Worm (Caenorhabditis elegans) whole organism, midembryonic: Measurements from ENCODE around the gene let-653.

Source experiments
- T22C8.4 ChIP-seq: fragments of 200-800 bp; sonication (Bioruptor generic); IDR thresholded peaks from 2 replicates; pipeline ENCODE4 v1.3.6; 2022; ENCODE audit warnings: missing genetic modification characterization, missing compliant biosample characterization
- cog-1 ChIP-seq: sonication (generic microtip); optimal IDR thresholded peaks from 2 replicates; lab custom pipeline; 2016; ENCODE audit warnings: missing genetic modification characterization, missing compliant biosample characterization
- flt-1 ChIP-seq: fragments of 200-800 bp; sonication (Bioruptor generic); IDR thresholded peaks from 2 replicates; pipeline ENCODE4 v1.3.6; 2022; ENCODE audit warnings: missing genetic modification characterization, missing compliant biosample characterization
- klf-2 ChIP-seq: fragments of 200-800 bp; sonication (Bioruptor generic); conservative IDR thresholded peaks from 2 replicates; pipeline ENCODE4 v1.3.6; 2022; ENCODE audit warnings: missing genetic modification reagents, missing genetic modification characterization, missing compliant biosample characterization
- med-1 ChIP-seq: sonication (generic microtip); optimal IDR thresholded peaks from 2 replicates; lab custom pipeline; 2017; ENCODE audit warnings: missing genetic modification characterization, mild to moderate bottlenecking, missing compliant biosample characterization, antibody characterized with exemption, missing genetic modification reagents; ENCODE audit not compliant: insufficient read depth
- ref-1 ChIP-seq: fragments of 200-800 bp; sonication (Bioruptor generic); conservative IDR thresholded peaks from 2 replicates; pipeline ENCODE4 v1.3.6; 2022; ENCODE audit warnings: missing genetic modification reagents, missing genetic modification characterization, missing compliant biosample characterization
- tab-1 ChIP-seq: fragments of 200-800 bp; sonication (Bioruptor generic); IDR thresholded peaks from 2 replicates; pipeline ENCODE4 v1.3.6; 2022; ENCODE audit warnings: missing genetic modification characterization, missing compliant biosample characterization
- ztf-23 ChIP-seq: fragments of 200-800 bp; sonication (Bioruptor generic); IDR thresholded peaks from 2 replicates; pipeline ENCODE4 v1.3.6; 2022; ENCODE audit warnings: missing genetic modification reagents, missing genetic modification characterization, missing compliant biosample characterization
- ztf-29 ChIP-seq: fragments of 200-800 bp; sonication (Bioruptor generic); IDR thresholded peaks from 2 replicates; pipeline ENCODE4 v1.3.6; 2022; ENCODE audit warnings: missing genetic modification reagents, missing genetic modification characterization, missing compliant biosample characterization

The let-653 gene

DNA sequence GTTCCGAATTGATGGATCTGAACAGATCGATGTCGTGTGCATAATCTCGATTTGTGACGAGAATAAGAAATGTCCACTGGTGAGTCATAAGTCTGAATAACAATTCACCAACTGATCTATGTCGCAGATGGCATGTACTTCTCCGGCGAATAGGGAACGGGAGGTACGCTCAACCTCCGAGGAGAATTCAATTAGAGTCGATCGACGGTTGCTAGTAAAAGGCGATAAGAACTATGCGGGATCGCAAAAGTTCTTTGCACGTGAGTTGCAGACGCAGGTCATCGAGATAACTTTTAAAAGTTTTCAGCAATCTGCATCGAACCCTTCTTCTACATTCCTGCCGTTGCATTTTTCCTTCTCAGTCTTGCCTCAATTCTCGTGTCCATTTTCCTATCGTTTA lies 2.9 kb upstream of the let-653 start:
- TF ChIP-seq T22C8.4 (no peak), ref-1 (GFP tag; lab: Robert Waterston, UW) (no peak)

DNA sequence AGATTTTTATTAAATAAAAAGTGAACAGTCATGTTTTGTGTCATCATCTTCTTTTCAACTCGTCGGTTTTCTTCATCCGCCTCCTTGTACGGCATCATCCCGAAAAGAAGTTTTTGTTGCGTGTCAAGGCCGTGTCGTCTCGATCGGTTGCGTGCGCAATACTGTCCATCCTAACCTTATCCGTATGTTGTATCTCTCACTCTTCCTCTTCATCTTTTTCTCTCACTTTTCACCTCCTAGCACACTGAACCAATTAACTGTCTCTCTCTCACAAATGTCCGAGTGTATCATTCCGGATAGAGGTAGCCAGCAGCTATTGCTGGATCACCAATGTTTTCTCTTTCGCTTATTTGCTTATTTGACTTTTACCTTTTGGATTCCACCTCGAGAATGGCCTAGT lies 1.9 kb upstream of the let-653 start:
- TF ChIP-seq klf-2 (no peak), med-1 (GFP tag; lab: Kevin White, UChicago) (no peak), ref-1 (GFP tag; lab: Robert Waterston, UW) (no peak), ztf-23 (GFP tag; lab: Robert Waterston, UW) (no peak), T22C8.4 (no peak), flt-1 (GFP tag; lab: Robert Waterston, UW) (no peak), ztf-29 (GFP tag; lab: Robert Waterston, UW) (no peak), cog-1 (tag; lab: Kevin White, UChicago) (no peak), tab-1 (GFP tag; lab: Robert Waterston, UW) (no peak)

DNA sequence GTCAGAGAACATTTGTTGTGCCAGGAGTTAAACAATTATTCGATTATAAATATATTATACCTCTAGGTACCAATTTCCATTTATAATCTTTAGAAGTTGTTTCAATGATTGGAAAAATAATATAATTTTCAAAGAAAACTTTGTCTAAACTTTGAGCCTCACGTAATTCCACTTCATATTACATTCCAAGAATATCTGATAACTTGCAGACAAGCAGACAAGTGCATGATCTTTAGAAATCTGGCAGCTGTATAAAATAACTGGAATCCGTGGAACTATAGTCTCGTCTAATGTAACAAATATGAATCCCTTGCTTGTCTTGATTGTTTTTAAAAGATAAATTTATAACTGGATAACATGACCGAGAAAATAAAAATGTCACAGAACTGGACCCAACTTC lies 7.1 kb downstream of the let-653 start:
- TF ChIP-seq flt-1 (GFP tag; lab: Robert Waterston, UW) (no peak), ref-1 (GFP tag; lab: Robert Waterston, UW) (no peak), tab-1 (GFP tag; lab: Robert Waterston, UW) (no peak), T22C8.4 (no peak), klf-2 (no peak), med-1 (GFP tag; lab: Kevin White, UChicago) (no peak), ztf-29 (GFP tag; lab: Robert Waterston, UW) (no peak), ztf-23 (GFP tag; lab: Robert Waterston, UW) (no peak), cog-1 (tag; lab: Kevin White, UChicago) (no peak)

DNA sequence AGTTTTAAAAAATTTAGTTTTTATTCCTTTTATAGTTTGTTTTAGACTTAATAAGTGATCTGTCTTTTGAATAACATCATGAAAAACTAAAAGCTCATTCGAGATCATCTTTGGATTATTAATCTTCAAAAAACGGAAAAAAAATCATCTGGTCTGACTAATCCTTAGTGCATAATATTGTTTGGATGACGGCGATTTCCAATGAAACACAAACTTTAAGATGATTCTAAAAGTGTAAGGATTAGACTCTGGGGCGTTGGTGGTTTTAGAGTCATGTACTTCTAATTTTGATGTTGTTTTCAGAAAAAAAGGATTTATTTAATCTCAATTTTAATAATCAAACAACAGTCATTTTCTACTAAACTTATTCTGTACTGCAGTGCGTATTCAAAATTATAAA lies 7.9 kb downstream of the let-653 start:
- TF ChIP-seq ref-1 (GFP tag; lab: Robert Waterston, UW) (no peak), cog-1 (tag; lab: Kevin White, UChicago) (no peak), ztf-29 (GFP tag; lab: Robert Waterston, UW) (no peak), ztf-23 (GFP tag; lab: Robert Waterston, UW) (no peak), flt-1 (GFP tag; lab: Robert Waterston, UW) (no peak), med-1 (GFP tag; lab: Kevin White, UChicago) (no peak), klf-2 (no peak), tab-1 (GFP tag; lab: Robert Waterston, UW) (no peak), T22C8.4 (no peak)

ce11 chrIV:11897710-11898109 lies 12.3 kb downstream of the let-653 start:
- TF ChIP-seq ztf-29 (GFP tag; lab: Robert Waterston, UW): no peak
- no peak for TF ChIP-seq T22C8.4
- no peak for TF ChIP-seq flt-1 (GFP tag; lab: Robert Waterston, UW)
- TF ChIP-seq ztf-23 (GFP tag; lab: Robert Waterston, UW): no peak
- TF ChIP-seq tab-1 (GFP tag; lab: Robert Waterston, UW): no peak
- TF ChIP-seq med-1 (GFP tag; lab: Kevin White, UChicago): no peak
- TF ChIP-seq cog-1 (tag; lab: Kevin White, UChicago): no peak
- no peak for TF ChIP-seq klf-2
- no peak for TF ChIP-seq ref-1 (GFP tag; lab: Robert Waterston, UW)

ce11 chrIV:11899358-11899757 lies 13.9 kb downstream of the let-653 start, which contains the start of gene nhr-43:
Gene nhr-43, plus strand, starts transcription at chrIV:11899590.
- TF ChIP-seq med-1 (GFP tag; lab: Kevin White, UChicago) (no peak), ref-1 (GFP tag; lab: Robert Waterston, UW) (no peak), T22C8.4 (no peak), cog-1 (tag; lab: Kevin White, UChicago) (no peak), flt-1 (GFP tag; lab: Robert Waterston, UW) (no peak), ztf-23 (GFP tag; lab: Robert Waterston, UW) (no peak), klf-2 (no peak), ztf-29 (GFP tag; lab: Robert Waterston, UW) (no peak), tab-1 (GFP tag; lab: Robert Waterston, UW) (no peak)

- TF ChIP-seq ztf-23 (GFP tag; lab: Robert Waterston, UW) (no peak), tab-1 (GFP tag; lab: Robert Waterston, UW) (no peak), med-1 (GFP tag; lab: Kevin White, UChicago) (no peak), klf-2 (no peak), ref-1 (GFP tag; lab: Robert Waterston, UW) (no peak), ztf-29 (GFP tag; lab: Robert Waterston, UW) (no peak), cog-1 (tag; lab: Kevin White, UChicago) (no peak), flt-1 (GFP tag; lab: Robert Waterston, UW) (no peak), T22C8.4 (no peak)
Observed at ce11 chrIV:11900399-11900798, 15.0 kb downstream of the let-653 start.

DNA sequence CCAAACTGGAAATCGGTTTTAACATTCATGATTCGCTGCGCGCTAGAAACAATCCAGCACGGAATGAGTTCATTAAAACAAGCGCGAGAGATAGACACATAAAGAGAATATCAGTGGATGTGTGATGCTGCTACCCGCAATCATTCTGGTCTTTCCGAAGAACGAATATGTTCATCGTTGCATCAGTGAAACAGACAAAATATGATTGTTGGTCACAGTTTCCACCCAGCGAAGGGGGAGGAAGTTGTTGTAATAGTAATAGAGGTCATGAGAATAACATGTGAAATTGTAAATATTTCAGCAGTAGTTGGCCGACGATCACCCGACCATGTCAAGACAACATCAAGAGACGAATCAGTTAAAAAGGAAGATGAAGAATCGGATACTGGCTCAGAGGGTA lies 15.8 kb downstream of the let-653 start:
- no peak for TF ChIP-seq ref-1 (GFP tag; lab: Robert Waterston, UW)
- no peak for TF ChIP-seq tab-1 (GFP tag; lab: Robert Waterston, UW)
- no peak for TF ChIP-seq cog-1 (tag; lab: Kevin White, UChicago)
- TF ChIP-seq ztf-29 (GFP tag; lab: Robert Waterston, UW): no peak
- no peak for TF ChIP-seq ztf-23 (GFP tag; lab: Robert Waterston, UW)
- no peak for TF ChIP-seq med-1 (GFP tag; lab: Kevin White, UChicago)
- no peak for TF ChIP-seq flt-1 (GFP tag; lab: Robert Waterston, UW)
- no peak for TF ChIP-seq T22C8.4
- TF ChIP-seq klf-2: no peak

DNA sequence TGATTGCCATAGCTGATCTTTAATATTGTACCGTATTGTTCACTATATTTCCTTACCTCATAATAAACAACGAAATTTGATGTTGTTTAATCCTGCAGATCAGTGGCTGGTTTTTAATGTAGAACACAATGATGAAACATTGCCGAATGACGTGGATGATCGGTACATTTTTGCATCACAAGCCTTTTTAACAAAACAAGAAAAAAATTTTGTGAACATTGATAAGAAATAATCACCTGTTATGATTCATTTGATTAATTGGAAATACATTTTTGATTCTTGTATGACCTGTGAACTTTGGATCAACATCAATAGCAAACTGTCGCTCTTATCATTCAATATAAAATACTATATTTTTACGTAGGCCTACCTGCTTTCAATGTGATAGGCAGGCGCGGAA lies 17.4 kb downstream of the let-653 start:
- TF ChIP-seq ref-1 (GFP tag; lab: Robert Waterston, UW) (no peak), T22C8.4 (no peak), med-1 (GFP tag; lab: Kevin White, UChicago) (no peak), ztf-29 (GFP tag; lab: Robert Waterston, UW) (no peak)

ce11 chrIV:11903676-11904075 lies 18.3 kb downstream of the let-653 start:
- TF ChIP-seq tab-1 (GFP tag; lab: Robert Waterston, UW): no peak
- no peak for TF ChIP-seq ztf-23 (GFP tag; lab: Robert Waterston, UW)
- no peak for TF ChIP-seq klf-2
- no peak for TF ChIP-seq ref-1 (GFP tag; lab: Robert Waterston, UW)
- TF ChIP-seq cog-1 (tag; lab: Kevin White, UChicago): no peak
- no peak for TF ChIP-seq ztf-29 (GFP tag; lab: Robert Waterston, UW)
- TF ChIP-seq flt-1 (GFP tag; lab: Robert Waterston, UW): no peak
- TF ChIP-seq T22C8.4: no peak
- no peak for TF ChIP-seq med-1 (GFP tag; lab: Kevin White, UChicago)
